Worm (Caenorhabditis elegans) whole organism, midembryonic: ENCODE measurements around the gene ugt-62.

Experiments used
- cog-1 ChIP-seq: sonication (generic microtip); optimal IDR thresholded peaks from 2 replicates; lab custom pipeline; 2016; ENCODE audit warnings: missing genetic modification characterization, missing compliant biosample characterization
- flt-1 ChIP-seq: fragments of 200-800 bp; sonication (Bioruptor generic); IDR thresholded peaks from 2 replicates; pipeline ENCODE4 v1.3.6; 2022; ENCODE audit warnings: missing genetic modification characterization, missing compliant biosample characterization
- med-1 ChIP-seq: sonication (generic microtip); optimal IDR thresholded peaks from 2 replicates; lab custom pipeline; 2017; ENCODE audit warnings: missing genetic modification characterization, mild to moderate bottlenecking, missing compliant biosample characterization, antibody characterized with exemption, missing genetic modification reagents; ENCODE audit not compliant: insufficient read depth
- ref-1 ChIP-seq: fragments of 200-800 bp; sonication (Bioruptor generic); conservative IDR thresholded peaks from 2 replicates; pipeline ENCODE4 v1.3.6; 2022; ENCODE audit warnings: missing genetic modification reagents, missing genetic modification characterization, missing compliant biosample characterization
- ztf-29 ChIP-seq: fragments of 200-800 bp; sonication (Bioruptor generic); IDR thresholded peaks from 2 replicates; pipeline ENCODE4 v1.3.6; 2022; ENCODE audit warnings: missing genetic modification reagents, missing genetic modification characterization, missing compliant biosample characterization

- TF ChIP-seq cog-1 (tag; lab: Kevin White, UChicago), result no peak
- TF ChIP-seq med-1 (GFP tag; lab: Kevin White, UChicago), result no peak
- no peak for TF ChIP-seq ref-1 (GFP tag; lab: Robert Waterston, UW)
- no peak for TF ChIP-seq ztf-29
- TF ChIP-seq flt-1 (GFP tag; lab: Robert Waterston, UW), result no peak
These were observed 35.4 kb downstream of the ugt-62 start for ce11 chrIII:4504934-4505484.
